Fruit fly (Drosophila melanogaster) whole organism, embryonic: ENCODE results near the gene CG46439.

Experiments
- Atf-2 ChIP-seq: fragments of 200-800 bp; sonication (Bioruptor generic); optimal IDR thresholded peaks from 2 replicates; lab custom pipeline; 2016; ENCODE audit warnings: missing biosample characterization, missing genetic modification characterization
- CG1024 ChIP-seq: fragments of 200-800 bp; sonication (Bioruptor generic); IDR thresholded peaks from 2 replicates; pipeline ENCODE4 v1.3.6; 2022; ENCODE audit warnings: missing biosample characterization, missing genetic modification characterization
- CG10267 ChIP-seq: fragments of 200-800 bp; sonication (Bioruptor generic); optimal IDR thresholded peaks from 2 replicates; lab custom pipeline; 2018; ENCODE audit warnings: missing biosample characterization, mild to moderate bottlenecking, missing genetic modification characterization, moderate library complexity
- CG10543 ChIP-seq: fragments of 200-800 bp; sonication (Bioruptor generic); optimal IDR thresholded peaks from 3 replicates; lab custom pipeline; 2017; ENCODE audit warnings: missing biosample characterization, mild to moderate bottlenecking, missing genetic modification characterization, moderate library complexity
- CG10979 ChIP-seq: fragments of 200-800 bp; sonication (Bioruptor generic); optimal IDR thresholded peaks from 2 replicates; lab custom pipeline; 2018; ENCODE audit warnings: missing biosample characterization, mild to moderate bottlenecking, missing genetic modification characterization, moderate library complexity
- CG11093 ChIP-seq: fragments of 200-800 bp; sonication (Bioruptor generic); IDR thresholded peaks from 3 replicates; pipeline ENCODE4 v1.3.6; 2022; ENCODE audit warnings: missing biosample characterization, missing genetic modification characterization
- CG11247 ChIP-seq: fragments of 200-800 bp; sonication (Bioruptor generic); IDR thresholded peaks from 2 replicates; pipeline ENCODE4 v1.3.6; 2022; ENCODE audit warnings: missing biosample characterization, missing genetic modification characterization
- CG11504 ChIP-seq: fragments of 200-800 bp; sonication (Bioruptor generic); optimal IDR thresholded peaks from 3 replicates; lab custom pipeline; 2019; ENCODE audit warnings: missing biosample characterization, mild to moderate bottlenecking, missing genetic modification characterization, moderate library complexity
- CG12219 ChIP-seq: fragments of 200-800 bp; sonication (Bioruptor generic); optimal IDR thresholded peaks from 3 replicates; lab custom pipeline; 2018; ENCODE audit warnings: missing biosample characterization, mild to moderate bottlenecking, missing genetic modification characterization
- CG1233 ChIP-seq: fragments of 200-800 bp; sonication (Bioruptor generic); optimal IDR thresholded peaks from 4 replicates; lab custom pipeline; 2018; ENCODE audit warnings: missing biosample characterization, mild to moderate bottlenecking, missing genetic modification characterization
- CG13296 ChIP-seq: fragments of 200-800 bp; sonication (Bioruptor generic); optimal IDR thresholded peaks from 3 replicates; lab custom pipeline; 2018; ENCODE audit warnings: missing biosample characterization, mild to moderate bottlenecking, missing genetic modification characterization
- CG13624 ChIP-seq: fragments of 200-800 bp; sonication (Bioruptor generic); optimal IDR thresholded peaks from 2 replicates; lab custom pipeline; 2016; ENCODE audit warnings: missing biosample characterization, missing genetic modification characterization
- CG1529 ChIP-seq: fragments of 200-800 bp; sonication (Bioruptor generic); optimal IDR thresholded peaks from 3 replicates; lab custom pipeline; 2018; ENCODE audit warnings: missing biosample characterization, missing genetic modification characterization
- CG15696 ChIP-seq: fragments of 200-800 bp; sonication (Bioruptor generic); optimal IDR thresholded peaks from 2 replicates; lab custom pipeline; 2019; ENCODE audit warnings: missing biosample characterization, mild to moderate bottlenecking, missing genetic modification characterization, moderate library complexity
- CG17186 ChIP-seq: fragments of 200-800 bp; sonication (Bioruptor generic); optimal IDR thresholded peaks from 3 replicates; lab custom pipeline; 2017; ENCODE audit warnings: missing biosample characterization, missing genetic modification reagents, missing genetic modification characterization
- CG17612 ChIP-seq: fragments of 200-800 bp; sonication (Bioruptor generic); IDR thresholded peaks from 2 replicates; pipeline ENCODE4 v1.3.6; 2022; ENCODE audit warnings: missing biosample characterization, missing genetic modification characterization
- CG18011 ChIP-seq: fragments of 200-800 bp; sonication (Bioruptor generic); optimal IDR thresholded peaks from 2 replicates; lab custom pipeline; 2017; ENCODE audit warnings: missing biosample characterization, missing genetic modification characterization, mild to moderate bottlenecking, moderate library complexity, missing genotype
- CG3995 ChIP-seq: fragments of 200-800 bp; sonication (Bioruptor generic); optimal IDR thresholded peaks from 3 replicates; lab custom pipeline; 2016; ENCODE audit warnings: missing biosample characterization, missing genetic modification characterization
- CG7963 ChIP-seq: fragments of 200-800 bp; sonication (Bioruptor generic); IDR thresholded peaks from 3 replicates; pipeline ENCODE4 v1.3.6; 2022; ENCODE audit warnings: missing biosample characterization, missing genetic modification characterization; ENCODE audit not compliant: partially characterized antibody
- CG8388 ChIP-seq: fragments of 200-800 bp; sonication (Bioruptor generic); optimal IDR thresholded peaks from 2 replicates; lab custom pipeline; 2019; ENCODE audit warnings: missing biosample characterization, mild to moderate bottlenecking, missing genetic modification characterization, moderate library complexity
- CG9727 ChIP-seq: fragments of 200-800 bp; sonication (Bioruptor generic); optimal IDR thresholded peaks from 3 replicates; lab custom pipeline; 2017; ENCODE audit warnings: missing biosample characterization, mild to moderate bottlenecking, missing genetic modification characterization
- CG9797 ChIP-seq: fragments of 200-800 bp; sonication (Bioruptor generic); optimal IDR thresholded peaks from 3 replicates; lab custom pipeline; 2018; ENCODE audit warnings: missing biosample characterization, mild to moderate bottlenecking, missing genetic modification characterization
- CG9876 ChIP-seq: fragments of 200-800 bp; sonication (Bioruptor generic); optimal IDR thresholded peaks from 2 replicates; lab custom pipeline; 2016; ENCODE audit warnings: missing biosample characterization, missing genetic modification characterization
- Doc3 ChIP-seq: fragments of 200-800 bp; sonication (Bioruptor generic); IDR thresholded peaks from 3 replicates; pipeline ENCODE4 v1.3.6; 2022; ENCODE audit warnings: missing biosample characterization, missing genetic modification characterization; ENCODE audit not compliant: partially characterized antibody
- Drgx ChIP-seq: fragments of 200-800 bp; sonication (Bioruptor generic); IDR thresholded peaks from 2 replicates; pipeline ENCODE4 v1.3.6; 2022; ENCODE audit warnings: missing biosample characterization, missing genetic modification characterization
- E2f2 ChIP-seq: fragments of 200-800 bp; sonication (Bioruptor generic); IDR thresholded peaks from 2 replicates; pipeline ENCODE4 v1.3.6; 2022; ENCODE audit warnings: missing biosample characterization, missing genetic modification characterization
- ERR ChIP-seq: fragments of 200-800 bp; sonication (Bioruptor generic); optimal IDR thresholded peaks from 2 replicates; lab custom pipeline; 2016; ENCODE audit warnings: missing biosample characterization, missing genetic modification characterization
- MBD-R2 ChIP-seq: fragments of 200-800 bp; sonication (Bioruptor generic); IDR thresholded peaks from 2 replicates; pipeline ENCODE4 v1.3.6; 2022; ENCODE audit warnings: missing biosample characterization, missing genetic modification characterization
- Mad ChIP-seq: fragments of 200-800 bp; sonication (Bioruptor generic); optimal IDR thresholded peaks from 2 replicates; lab custom pipeline; 2016; ENCODE audit warnings: missing biosample characterization, missing genetic modification characterization
- YL-1 ChIP-seq: fragments of 200-800 bp; sonication (Bioruptor generic); optimal IDR thresholded peaks from 3 replicates; lab custom pipeline; 2017; ENCODE audit warnings: missing biosample characterization, mild to moderate bottlenecking, missing genetic modification characterization
- ap ChIP-seq: fragments of 200-800 bp; sonication (Bioruptor generic); IDR thresholded peaks from 2 replicates; pipeline ENCODE4 v1.3.6; 2022; ENCODE audit warnings: missing biosample characterization, missing genetic modification characterization
- bcd ChIP-seq: fragments of 200-800 bp; sonication (Bioruptor generic); optimal IDR thresholded peaks from 2 replicates; lab custom pipeline; 2017; ENCODE audit warnings: missing biosample characterization, mild to moderate bottlenecking, missing genetic modification characterization
- btn ChIP-seq: fragments of 200-800 bp; sonication (Bioruptor generic); optimal IDR thresholded peaks from 2 replicates; lab custom pipeline; 2016; ENCODE audit warnings: missing biosample characterization, missing genetic modification characterization
- crp ChIP-seq, 2 experiments: fragments of 200-800 bp; sonication (Bioruptor generic); optimal IDR thresholded peaks; 2 replicates in 1 of 2; 3 replicates in 1 of 2; lab custom pipeline; 2017; ENCODE audit warnings: missing biosample characterization in 2 of 2, missing genetic modification characterization in 2 of 2, mild to moderate bottlenecking in 1 of 2, moderate library complexity in 1 of 2
- eve ChIP-seq, 2 experiments: fragments of >200 bp; optimal IDR thresholded peaks; 2 replicates each; lab custom pipeline; 2017; ENCODE audit warnings: missing biosample characterization in 2 of 2, missing genetic modification characterization in 2 of 2
- gfzf ChIP-seq: fragments of 200-800 bp; sonication (Bioruptor generic); optimal IDR thresholded peaks from 2 replicates; lab custom pipeline; 2016; ENCODE audit warnings: missing biosample characterization, mild to moderate bottlenecking, missing genetic modification characterization, moderate library complexity
- gsb-n ChIP-seq: fragments of 200-800 bp; sonication (Bioruptor generic); optimal IDR thresholded peaks from 3 replicates; lab custom pipeline; 2018; ENCODE audit warnings: missing biosample characterization, mild to moderate bottlenecking, missing genetic modification characterization
- hkb ChIP-seq, 2 experiments: fragments of 200-800 bp in 1 of 2; fragments of >200 bp in 1 of 2; sonication (Bioruptor generic) in 1 of 2; IDR thresholded peaks in 1 of 2; optimal IDR thresholded peaks in 1 of 2; 2 replicates each; pipeline versions ENCODE4 v1.3.6 to Lab custom; 2017 to 2022; ENCODE audit warnings: missing biosample characterization in 1 of 2, missing genetic modification characterization in 1 of 2
- jumu ChIP-seq: fragments of 200-800 bp; sonication (Bioruptor generic); optimal IDR thresholded peaks from 3 replicates; lab custom pipeline; 2016; ENCODE audit warnings: missing biosample characterization, missing genetic modification characterization
- klu ChIP-seq: fragments of 200-800 bp; sonication (Bioruptor generic); IDR thresholded peaks from 2 replicates; pipeline ENCODE4 v1.3.6; 2022; ENCODE audit warnings: missing biosample characterization, missing genetic modification characterization
- onecut ChIP-seq: fragments of 200-800 bp; sonication (Bioruptor generic); IDR thresholded peaks from 2 replicates; pipeline ENCODE4 v1.3.6; 2022; ENCODE audit warnings: missing biosample characterization, missing genetic modification characterization
- pan ChIP-seq, 4 experiments: fragments of >200 bp in 3 of 4; fragments of 200-800 bp in 1 of 4; sonication (Bioruptor generic) in 1 of 4; optimal IDR thresholded peaks in 3 of 4; IDR thresholded peaks in 1 of 4; 2 replicates each; pipeline versions ENCODE4 v1.3.6 to Lab custom; 2017 to 2022; ENCODE audit warnings: missing biosample characterization in 2 of 4, missing genetic modification characterization in 2 of 4, mixed read lengths in 1 of 4
- pzg ChIP-seq: fragments of 200-800 bp; sonication (Bioruptor generic); optimal IDR thresholded peaks from 3 replicates; lab custom pipeline; 2018; ENCODE audit warnings: missing biosample characterization, mild to moderate bottlenecking, missing genetic modification characterization, moderate library complexity
- seq ChIP-seq: fragments of 200-800 bp; sonication (Bioruptor generic); IDR thresholded peaks from 2 replicates; pipeline ENCODE4 v1.3.6; 2022; ENCODE audit warnings: missing biosample characterization, missing genetic modification characterization
- sna ChIP-seq: fragments of 200-800 bp; sonication (Bioruptor generic); IDR thresholded peaks from 2 replicates; pipeline ENCODE4 v1.3.6; 2022; ENCODE audit warnings: missing biosample characterization, missing genetic modification characterization; ENCODE audit not compliant: partially characterized antibody
- so ChIP-seq: fragments of 200-800 bp; sonication (Bioruptor generic); IDR thresholded peaks from 3 replicates; pipeline ENCODE4 v1.3.6; 2022; ENCODE audit warnings: missing biosample characterization, missing genetic modification characterization
- ssp ChIP-seq: fragments of 200-800 bp; sonication (Bioruptor generic); IDR thresholded peaks from 2 replicates; pipeline ENCODE4 v1.3.6; 2022; ENCODE audit warnings: missing biosample characterization, missing genetic modification characterization
- zen2 ChIP-seq: fragments of 200-800 bp; sonication (Bioruptor generic); IDR thresholded peaks from 3 replicates; pipeline ENCODE4 v1.3.6; 2022; ENCODE audit warnings: missing biosample characterization, missing genetic modification characterization; ENCODE audit not compliant: partially characterized antibody

CG46439 gene

dm6 chr3L:11112427-11112826 is 16.4 kb upstream of the CG46439 start (continued):
- no peak for TF ChIP-seq CG11504 (tag; lab: Kevin White, UChicago)
- TF ChIP-seq CG15696, result no peak
- TF ChIP-seq CG10543 (GFP tag; lab: Kevin White, UChicago), result no peak
- TF ChIP-seq CG3995 (GFP tag; lab: Kevin White, UChicago), result no peak

DNA sequence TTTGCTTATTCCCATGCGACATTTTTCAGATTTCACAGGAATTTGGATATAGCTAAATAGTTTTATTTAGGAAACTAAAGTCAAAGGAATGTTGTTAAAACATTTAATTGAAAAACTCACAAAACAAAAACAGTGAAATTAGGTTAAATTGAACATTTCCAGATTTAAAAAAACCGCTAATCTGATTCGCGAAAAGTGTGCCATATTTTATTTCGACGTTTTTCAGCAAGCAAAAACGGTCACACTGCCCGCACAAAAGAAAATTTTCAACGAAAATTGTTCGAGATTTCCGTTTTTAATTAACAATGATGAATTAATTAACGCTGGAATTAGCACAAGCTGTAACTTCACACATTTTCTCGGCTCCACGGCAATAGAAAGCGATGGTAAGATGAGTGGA is 13.4 kb upstream of the CG46439 start, which contains the start of the genes CG34012 and emei:
TSS of gene CG34012 (minus strand) at position 52 of the 400 bp plus-strand sequence.
TSS of gene emei (plus strand) at position 237 of the 400 bp plus-strand sequence.
- TF ChIP-seq eve (GFP tag; optimal IDR thresholded peaks at IDR 0.05; lab: Kevin White, UChicago), result no peak
- TF ChIP-seq MBD-R2 (GFP tag; lab: Robert Waterston, UW), result peak; percentile 41; the same call in 1 of the 2 replicates
- no peak for TF ChIP-seq seq
- TF ChIP-seq klu (GFP tag; lab: Robert Waterston, UW), result no peak
- TF ChIP-seq Doc3 (GFP tag; lab: Robert Waterston, UW), result no peak
- TF ChIP-seq onecut, result no peak
- no peak for TF ChIP-seq bcd
- TF ChIP-seq CG11247, result no peak
- no peak for TF ChIP-seq ssp (GFP tag; lab: Robert Waterston, UW)
- TF ChIP-seq CG7963, result no peak
- TF ChIP-seq CG1024 (GFP tag; lab: Robert Waterston, UW), result no peak
- TF ChIP-seq E2f2 (GFP tag; lab: Robert Waterston, UW), result peak; percentile 88
- TF ChIP-seq CG9876, result no peak
- TF ChIP-seq btn (GFP tag; lab: Kevin White, UChicago), result no peak
- TF ChIP-seq CG12219 (GFP tag; lab: Kevin White, UChicago), result no peak
- no peak for TF ChIP-seq zen2
- TF ChIP-seq CG13624, result no peak
- no peak for TF ChIP-seq CG10979 (tag; lab: Kevin White, UChicago)
- TF ChIP-seq CG1529 (GFP tag; lab: Kevin White, UChicago), result no peak
- no peak for TF ChIP-seq gsb-n (tag; lab: Kevin White, UChicago)
- TF ChIP-seq sna (GFP tag; lab: Robert Waterston, UW), result 0 out of 2 replicates have a peak, but pooled peaks have one; percentile 30
- no peak for TF ChIP-seq hkb (optimal IDR thresholded peaks at IDR 0.05; lab: Kevin White, UChicago)
- TF ChIP-seq hkb (GFP tag; IDR thresholded peaks at IDR 0.05; lab: Robert Waterston, UW), result no peak
- no peak for TF ChIP-seq so (GFP tag; lab: Robert Waterston, UW)
- peak; percentile 47 for TF ChIP-seq CG9797 (GFP tag; lab: Kevin White, UChicago)
- TF ChIP-seq gfzf (GFP tag; lab: Kevin White, UChicago), result peak; percentile 77
- TF ChIP-seq CG1233 (GFP tag; lab: Kevin White, UChicago), result no peak
- TF ChIP-seq CG13296 (GFP tag; lab: Kevin White, UChicago), result no peak
- no peak for TF ChIP-seq Mad (GFP tag; lab: Kevin White, UChicago)
- no peak for TF ChIP-seq CG9727
- peak; percentile 26 for TF ChIP-seq YL-1 (GFP tag; lab: Kevin White, UChicago)
- no peak for TF ChIP-seq CG15696
- peak; percentile 10 for TF ChIP-seq CG10267 (tag; lab: Kevin White, UChicago)
- TF ChIP-seq pan (optimal IDR thresholded peaks at IDR 0.05; lab: Kevin White, UChicago), result no peak
- TF ChIP-seq pan (GFP tag; optimal IDR thresholded peaks at IDR 0.05 in 1 of 2, IDR thresholded peaks at IDR 0.05 in 1 of 2), result no peak
- TF ChIP-seq pzg (GFP tag; lab: Kevin White, UChicago), result peak; percentile 43
- no peak for TF ChIP-seq ap
- no peak for TF ChIP-seq crp (GFP tag; optimal IDR thresholded peaks at IDR 0.05; lab: Kevin White, UChicago)
- no peak for TF ChIP-seq CG8388 (GFP tag; lab: Kevin White, UChicago)
- no peak for TF ChIP-seq jumu (GFP tag; lab: Kevin White, UChicago)
- peak; percentile 18 for TF ChIP-seq CG17186 (GFP tag; lab: Kevin White, UChicago)
- no peak for TF ChIP-seq Drgx (GFP tag; lab: Robert Waterston, UW)
- no peak for TF ChIP-seq Atf-2
- TF ChIP-seq CG17612 (GFP tag; lab: Robert Waterston, UW), result no peak
- TF ChIP-seq CG18011 (GFP tag; lab: Kevin White, UChicago), result no peak
- TF ChIP-seq ERR (GFP tag; lab: Kevin White, UChicago), result no peak
- no peak for TF ChIP-seq CG11093 (GFP tag; lab: Robert Waterston, UW)
